Worm (Caenorhabditis elegans) whole organism, early embryonic: ENCODE measurements around the gene ags-3.

Experiments used
- F13C5.2 ChIP-seq: sonication (generic microtip); optimal IDR thresholded peaks from 2 replicates; lab custom pipeline; 2017; ENCODE audit warnings: mild to moderate bottlenecking, missing genetic modification characterization, inconsistent platforms, missing compliant biosample characterization
- aly-1 ChIP-seq: sonication (generic microtip); optimal IDR thresholded peaks from 2 replicates; lab custom pipeline; 2016; ENCODE audit warnings: missing genetic modification characterization, missing compliant biosample characterization
- ama-1 ChIP-seq: fragments of 150-350 bp; optimal IDR thresholded peaks from 2 replicates; lab custom pipeline; 2014
- ceh-13 ChIP-seq: fragments of 200-800 bp; sonication (Bioruptor generic); optimal IDR thresholded peaks from 2 replicates; lab custom pipeline; 2018; ENCODE audit warnings: mild to moderate bottlenecking, missing genetic modification characterization, missing compliant biosample characterization
- ceh-36 ChIP-seq: sonication (generic microtip); optimal IDR thresholded peaks from 2 replicates; lab custom pipeline; 2016; ENCODE audit warnings: missing genetic modification characterization, inconsistent platforms, missing compliant biosample characterization
- flt-1 ChIP-seq: fragments of 200-800 bp; sonication (Bioruptor generic); IDR thresholded peaks from 2 replicates; pipeline ENCODE4 v1.3.6; 2022; ENCODE audit warnings: missing genetic modification characterization, missing compliant biosample characterization
- hmbx-1 ChIP-seq: sonication (generic microtip); optimal IDR thresholded peaks from 2 replicates; lab custom pipeline; 2016; ENCODE audit warnings: mild to moderate bottlenecking, missing genetic modification characterization, missing compliant biosample characterization
- hmg-4 ChIP-seq: fragments of 200-800 bp; sonication (Bioruptor generic); optimal IDR thresholded peaks from 2 replicates; lab custom pipeline; 2018; ENCODE audit warnings: mild to moderate bottlenecking, missing genetic modification characterization, missing compliant biosample characterization
- sea-1 ChIP-seq: fragments of 200-800 bp; sonication (Bioruptor generic); conservative IDR thresholded peaks from 2 replicates; pipeline ENCODE4 v1.3.6; 2022; ENCODE audit warnings: missing genetic modification characterization, missing compliant biosample characterization
- tbx-11 ChIP-seq: fragments of 200-800 bp; sonication (Bioruptor generic); IDR thresholded peaks from 2 replicates; pipeline ENCODE4 v1.3.6; 2022; ENCODE audit warnings: missing genetic modification characterization, missing compliant biosample characterization
- tbx-37 ChIP-seq: fragments of 200-800 bp; sonication (Bioruptor generic); conservative IDR thresholded peaks from 2 replicates; pipeline ENCODE4 v1.3.6; 2022; ENCODE audit warnings: missing genetic modification reagents, missing genetic modification characterization, missing compliant biosample characterization
- tra-4 ChIP-seq: sonication (generic microtip); optimal IDR thresholded peaks from 2 replicates; lab custom pipeline; 2017; ENCODE audit warnings: missing genetic modification characterization, missing compliant biosample characterization

DNA sequence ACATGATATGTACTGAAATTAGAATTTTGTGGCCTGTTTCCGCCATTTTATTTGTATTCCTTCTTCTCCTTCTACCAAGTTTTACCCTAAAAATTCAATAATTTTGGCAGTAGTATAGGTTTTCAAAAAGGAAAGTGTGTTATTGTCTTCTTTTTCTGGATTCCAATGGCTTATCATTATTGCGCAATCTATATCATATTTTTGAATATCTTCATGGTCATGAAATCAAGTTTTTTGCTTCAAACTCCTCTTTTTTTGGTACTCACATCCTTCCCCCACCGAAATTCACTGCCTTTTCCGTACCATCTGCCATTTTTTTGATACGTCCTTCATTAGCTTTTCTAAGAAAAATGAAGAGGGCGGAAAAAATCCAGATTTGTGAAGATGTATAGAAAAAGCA, 54.6 kb downstream of the ags-3 start:
- TF ChIP-seq sea-1 (GFP tag; lab: Robert Waterston, UW) (no peak), ama-1 (lab: Kevin White, UChicago) (no peak), aly-1 (tag; lab: Kevin White, UChicago) (no peak), hmbx-1 (tag; lab: Kevin White, UChicago) (no peak), flt-1 (GFP tag; lab: Robert Waterston, UW) (no peak), ceh-13 (GFP tag; lab: Kevin White, UChicago) (no peak), tbx-11 (GFP tag; lab: Robert Waterston, UW) (no peak), F13C5.2 (tag; lab: Kevin White, UChicago) (no peak), ceh-36 (no peak), hmg-4 (GFP tag; lab: Kevin White, UChicago) (no peak), tbx-37 (GFP tag; lab: Robert Waterston, UW) (no peak), tra-4 (tag; lab: Kevin White, UChicago) (no peak)
